Fruit fly (Drosophila melanogaster): ENCODE measurements around the gene CG16989.
A peak's percentile ranks its signal among the peaks of the same experiment; 100 is the strongest.

CG16989 gene

dm6 chrX:775184-775583 is 17.8 kb upstream of the CG16989 start:
- TF ChIP-seq chn (GFP tag; optimal IDR thresholded peaks at IDR 0.05), result no peak
- no peak for TF ChIP-seq Gug (GFP tag; IDR thresholded peaks at IDR 0.05)
- TF ChIP-seq CG4360 (GFP tag; IDR thresholded peaks at IDR 0.05), result no peak
- no peak for TF ChIP-seq pfk (GFP tag; optimal IDR thresholded peaks at IDR 0.05)
- TF ChIP-seq sens (GFP tag), result peak; percentile 13
- TF ChIP-seq CG3281 (GFP tag; optimal IDR thresholded peaks at IDR 0.05), result no peak
- TF ChIP-seq CG12104 (GFP tag; optimal IDR thresholded peaks at IDR 0.05), result no peak
- no peak for TF ChIP-seq CG13894 (tag; optimal IDR thresholded peaks at IDR 0.05)
- TF ChIP-seq HLH4C (GFP tag; IDR thresholded peaks at IDR 0.05; ENCODE audit: partially characterized antibody), result no peak
- TF ChIP-seq nom (GFP tag; optimal IDR thresholded peaks at IDR 0.05), result peak; percentile 42
- TF ChIP-seq pan (optimal IDR thresholded peaks at IDR 0.05), result no peak
- no peak for TF ChIP-seq pan (GFP tag; optimal IDR thresholded peaks at IDR 0.05 in 1 of 2, IDR thresholded peaks at IDR 0.05 in 1 of 2)
- TF ChIP-seq CG11560 (tag; IDR thresholded peaks at IDR 0.05), result no peak
- TF ChIP-seq CG13424 (tag; optimal IDR thresholded peaks at IDR 0.05), result no peak
- TF ChIP-seq cas (GFP tag; IDR thresholded peaks at IDR 0.05), result no peak
- TF ChIP-seq chinmo (GFP tag; IDR thresholded peaks at IDR 0.05; ENCODE audit: partially characterized antibody), result no peak
- TF ChIP-seq CG1024 (GFP tag; IDR thresholded peaks at IDR 0.05), result no peak
- TF ChIP-seq PHDP (tag; optimal IDR thresholded peaks at IDR 0.05), result no peak
- TF ChIP-seq fu2 (GFP tag; optimal IDR thresholded peaks at IDR 0.05), result no peak
- peak; percentile 67 for TF ChIP-seq corto (GFP tag; optimal IDR thresholded peaks at IDR 0.05)
- no peak for TF ChIP-seq Hand (GFP tag; optimal IDR thresholded peaks at IDR 0.05)
- no peak for TF ChIP-seq cato (GFP tag; optimal IDR thresholded peaks at IDR 0.05; ENCODE audit: borderline replicate concordance)
- no peak for TF ChIP-seq danr (GFP tag; IDR thresholded peaks at IDR 0.05)
- TF ChIP-seq CG31365 (tag; optimal IDR thresholded peaks at IDR 0.05), result no peak
- TF ChIP-seq Lhr (GFP tag; optimal IDR thresholded peaks at IDR 0.05), result no peak
- TF ChIP-seq Atf3 (GFP tag; optimal IDR thresholded peaks at IDR 0.05), result no peak
- no peak for TF ChIP-seq pum (GFP tag; optimal IDR thresholded peaks at IDR 0.05)
- no peak for TF ChIP-seq CG17912 (GFP tag; optimal IDR thresholded peaks at IDR 0.05)
- no peak for TF ChIP-seq CG2129 (GFP tag; IDR thresholded peaks at IDR 0.05; ENCODE audit: partially characterized antibody)
- TF ChIP-seq CG6654 (GFP tag; optimal IDR thresholded peaks at IDR 0.05), result no peak
- TF ChIP-seq CG9609 (GFP tag; optimal IDR thresholded peaks at IDR 0.05), result no peak
- TF ChIP-seq sc (optimal IDR thresholded peaks at IDR 0.05), result no peak
- no peak for TF ChIP-seq sc (GFP tag; optimal IDR thresholded peaks at IDR 0.05)
- TF ChIP-seq lmd (GFP tag; IDR thresholded peaks at IDR 0.05), result no peak
- no peak for TF ChIP-seq sd (tag; optimal IDR thresholded peaks at IDR 0.05)
- peak; percentile 55 for TF ChIP-seq Drgx (GFP tag; IDR thresholded peaks at IDR 0.05)
- no peak for TF ChIP-seq Ets65A (GFP tag)
- no peak for TF ChIP-seq CG10267 (tag; optimal IDR thresholded peaks at IDR 0.05)
- no peak for TF ChIP-seq CG2120 (GFP tag; optimal IDR thresholded peaks at IDR 0.05)
- no peak for TF ChIP-seq Dip2 (GFP tag; IDR thresholded peaks at IDR 0.05)
- TF ChIP-seq bsh (GFP tag; optimal IDR thresholded peaks at IDR 0.05), result peak in 1 of 2 experiments; percentile 29
- TF ChIP-seq TFAM (GFP tag; optimal IDR thresholded peaks at IDR 0.05), result no peak
- no peak for TF ChIP-seq Mrtf (GFP tag; IDR thresholded peaks at IDR 0.05)
- no peak for TF ChIP-seq grn (GFP tag; optimal IDR thresholded peaks at IDR 0.05)
- no peak for TF ChIP-seq stwl (tag; optimal IDR thresholded peaks at IDR 0.05)
- no peak for TF ChIP-seq CTCF (GFP tag; optimal IDR thresholded peaks at IDR 0.05)
- TF ChIP-seq CG6175 (GFP tag; IDR thresholded peaks at IDR 0.05), result no peak
- TF ChIP-seq Dad (GFP tag; optimal IDR thresholded peaks at IDR 0.05), result no peak
- TF ChIP-seq CG7963 (GFP tag; IDR thresholded peaks at IDR 0.05; ENCODE audit: partially characterized antibody), result no peak
- TF ChIP-seq CG10209 (GFP tag; optimal IDR thresholded peaks at IDR 0.05), result no peak
- TF ChIP-seq lbe (GFP tag; optimal IDR thresholded peaks at IDR 0.05), result peak; percentile 58
- TF ChIP-seq HLH54F (GFP tag; optimal IDR thresholded peaks at IDR 0.05), result no peak
- no peak for TF ChIP-seq CG11723 (GFP tag; optimal IDR thresholded peaks at IDR 0.05)
